Worm (Caenorhabditis elegans) whole organism, midembryonic: Measurements from ENCODE around the gene C26F1.3.

ENCODE experiments used
- T22C8.4 ChIP-seq: fragments of 200-800 bp; sonication (Bioruptor generic); IDR thresholded peaks from 2 replicates; pipeline ENCODE4 v1.3.6; 2022; ENCODE audit warnings: missing genetic modification characterization, missing compliant biosample characterization
- med-1 ChIP-seq: sonication (generic microtip); optimal IDR thresholded peaks from 2 replicates; lab custom pipeline; 2017; ENCODE audit warnings: missing genetic modification characterization, mild to moderate bottlenecking, missing compliant biosample characterization, antibody characterized with exemption, missing genetic modification reagents; ENCODE audit not compliant: insufficient read depth
- ztf-29 ChIP-seq: fragments of 200-800 bp; sonication (Bioruptor generic); IDR thresholded peaks from 2 replicates; pipeline ENCODE4 v1.3.6; 2022; ENCODE audit warnings: missing genetic modification reagents, missing genetic modification characterization, missing compliant biosample characterization

- TF ChIP-seq med-1 (GFP tag; lab: Kevin White, UChicago), result no peak
- no peak for TF ChIP-seq T22C8.4
- TF ChIP-seq ztf-29 (GFP tag; lab: Robert Waterston, UW), result no peak
Observed at ce11 chrV:7825836-7826235, 48.7 kb downstream of the C26F1.3 start.
